Fruit fly (Drosophila melanogaster) whole organism, pupa: ENCODE results near the gene CG11986.

Experiments used
- CG10348 ChIP-seq: fragments of 200-800 bp; sonication (Bioruptor generic); IDR thresholded peaks from 2 replicates; pipeline ENCODE4 v1.3.6; 2022; ENCODE audit warnings: missing biosample characterization, missing genetic modification characterization
- CG12605 ChIP-seq: fragments of 200-800 bp; sonication (Bioruptor generic); IDR thresholded peaks from 2 replicates; pipeline ENCODE4 v1.3.6; 2022; ENCODE audit warnings: missing biosample characterization, missing genetic modification characterization
- CG13204 ChIP-seq: fragments of 200-800 bp; sonication (Bioruptor generic); optimal IDR thresholded peaks from 2 replicates; lab custom pipeline; 2018; ENCODE audit warnings: missing biosample characterization, mild to moderate bottlenecking, missing genetic modification characterization, moderate library complexity
- CG14655 ChIP-seq: fragments of 200-800 bp; sonication (Bioruptor generic); optimal IDR thresholded peaks from 3 replicates; lab custom pipeline; 2017; ENCODE audit warnings: mild to moderate bottlenecking, missing biosample characterization, missing genetic modification reagents, missing genetic modification characterization
- CG15710 ChIP-seq: fragments of 200-800 bp; sonication (Bioruptor generic); optimal IDR thresholded peaks from 2 replicates; lab custom pipeline; 2018; ENCODE audit warnings: missing biosample characterization, mild to moderate bottlenecking, missing genetic modification characterization, moderate library complexity
- CG17806 ChIP-seq: fragments of 200-800 bp; sonication (Bioruptor generic); optimal IDR thresholded peaks from 2 replicates; lab custom pipeline; 2018; ENCODE audit warnings: missing biosample characterization, mild to moderate bottlenecking, missing genetic modification characterization, moderate library complexity
- CG32121 ChIP-seq: fragments of 200-800 bp; sonication (Bioruptor generic); IDR thresholded peaks from 2 replicates; pipeline ENCODE4 v1.3.6; 2022; ENCODE audit warnings: missing biosample characterization, missing genetic modification characterization
- CG34367 ChIP-seq: fragments of 200-800 bp; sonication (Bioruptor generic); optimal IDR thresholded peaks from 2 replicates; lab custom pipeline; 2018; ENCODE audit warnings: missing biosample characterization, mild to moderate bottlenecking, missing genetic modification characterization
- CG4496 ChIP-seq: fragments of 200-800 bp; sonication (Bioruptor generic); IDR thresholded peaks from 3 replicates; pipeline ENCODE4 v1.3.6; 2022; ENCODE audit warnings: missing biosample characterization, missing genetic modification characterization
- CG8159 ChIP-seq: fragments of 200-800 bp; sonication (Bioruptor generic); optimal IDR thresholded peaks from 3 replicates; lab custom pipeline; 2018; ENCODE audit warnings: missing biosample characterization, mild to moderate bottlenecking, missing genetic modification characterization, moderate library complexity
- CG8301 ChIP-seq: fragments of 200-800 bp; sonication (Bioruptor generic); optimal IDR thresholded peaks from 2 replicates; lab custom pipeline; 2018; ENCODE audit warnings: missing biosample characterization, mild to moderate bottlenecking, missing genetic modification characterization
- CG9948 ChIP-seq: fragments of 200-800 bp; sonication (Bioruptor generic); optimal IDR thresholded peaks from 2 replicates; lab custom pipeline; 2018; ENCODE audit warnings: missing biosample characterization, mild to moderate bottlenecking, missing genetic modification characterization, moderate library complexity
- D1 ChIP-seq: fragments of 200-800 bp; sonication (Bioruptor generic); optimal IDR thresholded peaks from 2 replicates; lab custom pipeline; 2018; ENCODE audit warnings: missing biosample characterization, mild to moderate bottlenecking, missing genetic modification characterization, moderate library complexity
- EcR ChIP-seq: fragments of 200-800 bp; sonication (Bioruptor generic); optimal IDR thresholded peaks from 3 replicates; lab custom pipeline; 2019; ENCODE audit warnings: missing biosample characterization, missing genetic modification characterization, mild to moderate bottlenecking, moderate library complexity, missing genetic modification reagents
- Ets98B ChIP-seq: fragments of 200-800 bp; sonication (Bioruptor generic); IDR thresholded peaks from 2 replicates; pipeline ENCODE4 v1.3.6; 2022; ENCODE audit warnings: missing biosample characterization, missing genetic modification characterization
- Pif1A ChIP-seq: fragments of 200-800 bp; sonication (Bioruptor generic); optimal IDR thresholded peaks from 3 replicates; lab custom pipeline; 2016; ENCODE audit warnings: missing biosample characterization, missing genetic modification characterization
- Pif1B ChIP-seq: fragments of 200-800 bp; sonication (Bioruptor generic); optimal IDR thresholded peaks from 3 replicates; lab custom pipeline; 2016; ENCODE audit warnings: missing biosample characterization, missing genetic modification characterization
- Snoo ChIP-seq: fragments of 200-800 bp; sonication (Bioruptor generic); optimal IDR thresholded peaks from 3 replicates; lab custom pipeline; 2017; ENCODE audit warnings: missing biosample characterization, mild to moderate bottlenecking, missing genetic modification characterization, inconsistent platforms
- fd96Ca ChIP-seq: fragments of 200-800 bp; sonication (Bioruptor generic); IDR thresholded peaks from 3 replicates; pipeline ENCODE4 v1.3.6; 2022; ENCODE audit warnings: missing biosample characterization, missing genetic modification characterization
- gl ChIP-seq: fragments of 200-800 bp; sonication (Bioruptor generic); optimal IDR thresholded peaks from 2 replicates; lab custom pipeline; 2018; ENCODE audit warnings: missing biosample characterization, mild to moderate bottlenecking, missing genetic modification characterization
- rn ChIP-seq: fragments of 200-800 bp; sonication (Bioruptor generic); IDR thresholded peaks from 2 replicates; pipeline ENCODE4 v1.3.6; 2022; ENCODE audit warnings: missing biosample characterization, missing genetic modification characterization

CG11986 gene

dm6 chr3R:8980776-8981165, 34.5 kb upstream of the CG11986 start, which contains the start of gene CAHbeta:
Gene CAHbeta, plus strand, starts transcription at chr3R:8980860.
- TF ChIP-seq Ets98B (GFP tag; lab: Robert Waterston, UW) (peak; percentile 42; the same call in 1 of the 2 replicates), CG10348 (GFP tag; lab: Robert Waterston, UW) (no peak), CG12605 (GFP tag; lab: Robert Waterston, UW) (peak; percentile 58), CG8159 (no peak)
- TF ChIP-seq, all 21 proteins: peak for 2

- no peak for TF ChIP-seq CG13204 (GFP tag; lab: Kevin White, UChicago)
- TF ChIP-seq rn: no peak
- no peak for TF ChIP-seq Ets98B (GFP tag; lab: Robert Waterston, UW)
- no peak for TF ChIP-seq CG8301
- no peak for TF ChIP-seq D1 (tag; lab: Kevin White, UChicago)
- TF ChIP-seq CG4496 (GFP tag; lab: Robert Waterston, UW): no peak
- TF ChIP-seq CG15710 (tag; lab: Kevin White, UChicago): no peak
- TF ChIP-seq Snoo (tag; lab: Kevin White, UChicago): no peak
- TF ChIP-seq CG17806 (tag; lab: Kevin White, UChicago): no peak
- TF ChIP-seq EcR (GFP tag; lab: Kevin White, UChicago): no peak
- no peak for TF ChIP-seq fd96Ca (GFP tag; lab: Robert Waterston, UW)
- no peak for TF ChIP-seq CG8159
- no peak for TF ChIP-seq CG32121 (GFP tag; lab: Robert Waterston, UW)
- TF ChIP-seq CG12605 (GFP tag; lab: Robert Waterston, UW): no peak
These were observed 33.8 kb upstream of the CG11986 start for dm6 chr3R:8981209-8981996.

dm6 chr3R:8984141-8984540, 31.1 kb upstream of the CG11986 start, which contains the start of gene RagA-B:
Gene RagA-B, minus strand, starts transcription at chr3R:8984315.
- no peak for TF ChIP-seq CG17806 (tag; lab: Kevin White, UChicago)
- no peak for TF ChIP-seq Pif1B
- TF ChIP-seq CG10348 (GFP tag; lab: Robert Waterston, UW): no peak
- TF ChIP-seq CG32121 (GFP tag; lab: Robert Waterston, UW): no peak
- TF ChIP-seq CG15710 (tag; lab: Kevin White, UChicago): no peak
- TF ChIP-seq CG4496 (GFP tag; lab: Robert Waterston, UW): no peak
- no peak for TF ChIP-seq CG8159
- TF ChIP-seq Ets98B (GFP tag; lab: Robert Waterston, UW): no peak
- no peak for TF ChIP-seq CG8301
- TF ChIP-seq CG12605 (GFP tag; lab: Robert Waterston, UW): no peak
- TF ChIP-seq CG13204 (GFP tag; lab: Kevin White, UChicago): no peak
- TF ChIP-seq rn: no peak
- no peak for TF ChIP-seq CG34367 (tag; lab: Kevin White, UChicago)
- TF ChIP-seq D1 (tag; lab: Kevin White, UChicago): no peak
- TF ChIP-seq gl (tag; lab: Kevin White, UChicago): no peak
- TF ChIP-seq CG9948 (tag; lab: Kevin White, UChicago): no peak
- TF ChIP-seq fd96Ca (GFP tag; lab: Robert Waterston, UW): no peak

dm6 chr3R:8984602-8985074, 30.6 kb upstream of the CG11986 start, which contains the start of gene CG11970:
Gene CG11970, plus strand, starts transcription at chr3R:8984718.
- TF ChIP-seq CG34367 (tag; lab: Kevin White, UChicago): no peak
- no peak for TF ChIP-seq CG32121 (GFP tag; lab: Robert Waterston, UW)

dm6 chr3R:8992928-8993579, 22.2 kb upstream of the CG11986 start, which contains the start of gene CG11975:
Gene CG11975, plus strand, starts transcription at chr3R:8993253.
- TF ChIP-seq CG17806 (tag; lab: Kevin White, UChicago) (peak; percentile 20), CG4496 (GFP tag; lab: Robert Waterston, UW) (peak; percentile 60; the same call in 1 of the 3 replicates), CG32121 (GFP tag; lab: Robert Waterston, UW) (peak; percentile 39; the same call in 1 of the 2 replicates), gl (tag; lab: Kevin White, UChicago) (no peak), CG15710 (tag; lab: Kevin White, UChicago) (peak; percentile 62), CG34367 (tag; lab: Kevin White, UChicago) (no peak), D1 (tag; lab: Kevin White, UChicago) (no peak), CG10348 (GFP tag; lab: Robert Waterston, UW) (no peak), fd96Ca (GFP tag; lab: Robert Waterston, UW) (peak; percentile 47; the same call in 1 of the 3 replicates), CG8301 (no peak), CG8159 (no peak), CG9948 (tag; lab: Kevin White, UChicago) (peak; percentile 34), Pif1B (no peak), CG14655 (GFP tag; lab: Kevin White, UChicago) (no peak), EcR (GFP tag; lab: Kevin White, UChicago) (peak; percentile 69), Ets98B (GFP tag; lab: Robert Waterston, UW) (no peak; the same call in 1 of the 2 replicates), CG12605 (GFP tag; lab: Robert Waterston, UW) (no peak), Pif1A (GFP tag; lab: Kevin White, UChicago) (no peak), Snoo (tag; lab: Kevin White, UChicago) (peak; percentile 52)
